Worm (Caenorhabditis elegans) whole organism, L4 larva: ENCODE measurements around the gene C27H5.2.

Source experiments
- F26F4.8 ChIP-seq: fragments of 200-800 bp; sonication (Bioruptor generic); conservative IDR thresholded peaks from 2 replicates; pipeline ENCODE4 v1.3.6; 2022; ENCODE audit warnings: missing genetic modification characterization, missing compliant biosample characterization
- F37D6.2 ChIP-seq: sonication (generic microtip); optimal IDR thresholded peaks from 2 replicates; lab custom pipeline; 2016; ENCODE audit warnings: mild to moderate bottlenecking, missing genetic modification characterization, missing compliant biosample characterization
- F44E2.7 ChIP-seq: fragments of 200-800 bp; sonication (Bioruptor generic); IDR thresholded peaks from 2 replicates; pipeline ENCODE4 v2.1.2; 2022; ENCODE audit warnings: missing genetic modification characterization, missing compliant biosample characterization
- T20F7.1 ChIP-seq: fragments of 200-800 bp; sonication (Bioruptor generic); optimal IDR thresholded peaks from 2 replicates; lab custom pipeline; 2018; ENCODE audit warnings: mild to moderate bottlenecking, missing genetic modification characterization, missing compliant biosample characterization
- Y105C5A.15 ChIP-seq: fragments of 200-800 bp; sonication (Bioruptor generic); IDR thresholded peaks from 2 replicates; pipeline ENCODE4 v1.3.6; 2022; ENCODE audit warnings: missing genetic modification characterization, missing compliant biosample characterization
- Y48G9A.11 ChIP-seq: fragments of 200-800 bp; sonication (Bioruptor generic); IDR thresholded peaks from 2 replicates; pipeline ENCODE4 v1.3.6; 2022; ENCODE audit warnings: missing genetic modification reagents, missing genetic modification characterization, missing compliant biosample characterization
- Y5F2A.4 ChIP-seq: fragments of 200-800 bp; sonication (Bioruptor generic); optimal IDR thresholded peaks from 2 replicates; lab custom pipeline; 2018; ENCODE audit warnings: mild to moderate bottlenecking, missing genetic modification characterization, missing compliant biosample characterization
- ZK337.2 ChIP-seq: fragments of 200-800 bp; sonication (Bioruptor generic); IDR thresholded peaks from 2 replicates; pipeline ENCODE4 v1.3.6; 2022; ENCODE audit warnings: missing genetic modification reagents, missing genetic modification characterization, missing compliant biosample characterization
- ZK546.5 ChIP-seq, 2 experiments: sonication (generic microtip); optimal IDR thresholded peaks; 2 replicates each; lab custom pipeline; 2017; ENCODE audit warnings: missing biosample characterization in 2 of 2, missing genetic modification characterization in 2 of 2
- aha-1 ChIP-seq: fragments of 150-350 bp; peaks from one replicate; lab custom pipeline; 2014; ENCODE audit warnings: missing biosample characterization, missing genetic modification characterization
- aly-2 ChIP-seq: sonication (generic microtip); optimal IDR thresholded peaks from 2 replicates; lab custom pipeline; 2018; ENCODE audit warnings: missing biosample characterization, missing genetic modification characterization
- attf-4 ChIP-seq: sonication (generic microtip); optimal IDR thresholded peaks from 3 replicates; lab custom pipeline; 2017; ENCODE audit warnings: missing biosample characterization, missing genetic modification characterization
- ceh-44 ChIP-seq: fragments of 200-800 bp; sonication (Bioruptor generic); IDR thresholded peaks from 2 replicates; pipeline ENCODE4 v1.3.6; 2022; ENCODE audit warnings: missing genetic modification reagents, missing genetic modification characterization, missing compliant biosample characterization
- daf-12 ChIP-seq: fragments of 150-350 bp; optimal IDR thresholded peaks from 2 replicates; lab custom pipeline; 2014; ENCODE audit warnings: missing biosample characterization, missing genetic modification reagents, missing genetic modification characterization
- daf-8 ChIP-seq: fragments of 200-800 bp; sonication (Bioruptor generic); IDR thresholded peaks from 2 replicates; pipeline ENCODE4 v1.3.6; 2022; ENCODE audit warnings: missing genetic modification characterization, missing compliant biosample characterization
- dmd-6 ChIP-seq: fragments of 200-800 bp; sonication (Bioruptor generic); IDR thresholded peaks from 2 replicates; pipeline ENCODE4 v1.3.6; 2022; ENCODE audit warnings: missing genetic modification reagents, missing genetic modification characterization, missing compliant biosample characterization
- dpl-1 ChIP-seq: fragments of 150-350 bp; optimal IDR thresholded peaks from 2 replicates; lab custom pipeline; 2014; ENCODE audit warnings: missing biosample characterization, missing genetic modification reagents, missing genetic modification characterization
- duxl-1 ChIP-seq: sonication (generic microtip); optimal IDR thresholded peaks from 2 replicates; lab custom pipeline; 2016; ENCODE audit warnings: mild to moderate bottlenecking, missing genetic modification characterization, moderate library complexity, missing compliant biosample characterization; ENCODE audit not compliant: poor library complexity
- egl-43 ChIP-seq: fragments of 200-800 bp; sonication (Bioruptor generic); IDR thresholded peaks from 2 replicates; pipeline ENCODE4 v1.3.6; 2022; ENCODE audit warnings: missing genetic modification reagents, missing genetic modification characterization, missing compliant biosample characterization
- fkh-10 ChIP-seq: fragments of 150-350 bp; optimal IDR thresholded peaks from 2 replicates; lab custom pipeline; 2014; ENCODE audit warnings: missing biosample characterization, missing genetic modification reagents, missing genetic modification characterization
- fos-1 ChIP-seq: fragments of 150-350 bp; optimal IDR thresholded peaks from 2 replicates; lab custom pipeline; 2014; ENCODE audit warnings: missing biosample characterization, missing genetic modification characterization
- jun-1 ChIP-seq: fragments of 150-350 bp; optimal IDR thresholded peaks from 2 replicates; lab custom pipeline; 2014; ENCODE audit warnings: missing biosample characterization, missing genetic modification reagents, missing genetic modification characterization
- lim-7 ChIP-seq: fragments of 200-800 bp; sonication (Bioruptor generic); IDR thresholded peaks from 2 replicates; pipeline ENCODE4 v1.3.6; 2022; ENCODE audit warnings: missing genetic modification characterization, missing compliant biosample characterization
- lin-13 ChIP-seq: fragments of 150-350 bp; optimal IDR thresholded peaks from 2 replicates; lab custom pipeline; 2014; ENCODE audit warnings: missing biosample characterization, missing genetic modification reagents, missing genetic modification characterization
- lin-29 ChIP-seq: fragments of 200-800 bp; sonication (Bioruptor generic); IDR thresholded peaks from 2 replicates; pipeline ENCODE4 v1.3.6; 2022; ENCODE audit warnings: missing genetic modification reagents, missing genetic modification characterization, missing compliant biosample characterization
- lin-38 ChIP-seq: fragments of 200-800 bp; sonication (Bioruptor generic); IDR thresholded peaks from 2 replicates; pipeline ENCODE4 v1.3.6; 2022; ENCODE audit warnings: missing genetic modification reagents, missing genetic modification characterization, missing compliant biosample characterization
- lsy-2 ChIP-seq, 2 experiments: fragments of 150-350 bp in 1 of 2; sonication (generic microtip) in 1 of 2; optimal IDR thresholded peaks; 2 replicates each; lab custom pipeline; 2014 to 2017; ENCODE audit warnings: missing biosample characterization in 2 of 2, missing genetic modification characterization in 2 of 2
- madf-5 ChIP-seq, 2 experiments: fragments of 200-800 bp; sonication (Bioruptor generic); IDR thresholded peaks; 2 replicates each; pipeline ENCODE4 v1.3.6; 2022; ENCODE audit warnings: missing compliant biosample characterization in 2 of 2, missing genetic modification characterization in 2 of 2
- mdl-1 ChIP-seq, 2 experiments: fragments of 150-350 bp in 1 of 2; sonication (generic microtip) in 1 of 2; optimal IDR thresholded peaks; 2 replicates each; lab custom pipeline; 2014 to 2017; ENCODE audit warnings: missing biosample characterization in 2 of 2, missing genetic modification characterization in 2 of 2
- mdt-29 ChIP-seq: fragments of 200-800 bp; sonication (Bioruptor generic); IDR thresholded peaks from 2 replicates; pipeline ENCODE4 v1.3.6; 2022; ENCODE audit warnings: missing genetic modification reagents, missing genetic modification characterization, missing compliant biosample characterization
- mep-1 ChIP-seq: fragments of 150-350 bp; sonication (generic microtip); optimal IDR thresholded peaks from 3 replicates; lab custom pipeline; 2014; ENCODE audit warnings: missing biosample characterization, missing genetic modification characterization
- nhr-48 ChIP-seq: sonication (generic microtip); optimal IDR thresholded peaks from 2 replicates; lab custom pipeline; 2016; ENCODE audit warnings: mild to moderate bottlenecking, missing genetic modification characterization, missing compliant biosample characterization
- nhr-77 ChIP-seq: fragments of 150-350 bp; optimal IDR thresholded peaks from 2 replicates; lab custom pipeline; 2014; ENCODE audit warnings: missing biosample characterization, missing genetic modification characterization
- pha-4 ChIP-seq, 2 experiments: fragments of 150-350 bp in 1 of 2; fragments of 200-800 bp in 1 of 2; sonication (Bioruptor generic) in 1 of 2; IDR thresholded peaks in 1 of 2; optimal IDR thresholded peaks in 1 of 2; 2 replicates each; pipeline versions ENCODE4 v1.3.6 to Lab custom; 2014 to 2022; ENCODE audit warnings: missing genetic modification characterization in 2 of 2, missing genetic modification reagents in 2 of 2, missing biosample characterization in 1 of 2, missing compliant biosample characterization in 1 of 2
- php-3 ChIP-seq: fragments of 200-800 bp; sonication (Bioruptor generic); IDR thresholded peaks from 2 replicates; pipeline ENCODE4 v1.3.6; 2022; ENCODE audit warnings: missing genetic modification reagents, missing genetic modification characterization, missing compliant biosample characterization
- rbr-2 ChIP-seq: sonication (generic microtip); optimal IDR thresholded peaks from 2 replicates; lab custom pipeline; 2016; ENCODE audit warnings: missing genotype, missing genetic modification characterization, missing compliant biosample characterization
- spr-1 ChIP-seq: sonication (generic microtip); optimal IDR thresholded peaks from 2 replicates; lab custom pipeline; 2016; ENCODE audit warnings: mild to moderate bottlenecking, missing genetic modification characterization, missing compliant biosample characterization
- spr-3 ChIP-seq: fragments of 200-800 bp; sonication (Bioruptor generic); optimal IDR thresholded peaks from 2 replicates; lab custom pipeline; 2018; ENCODE audit warnings: mild to moderate bottlenecking, missing genetic modification characterization, missing compliant biosample characterization
- tag-97 ChIP-seq: fragments of 200-800 bp; sonication (Bioruptor generic); IDR thresholded peaks from 2 replicates; pipeline ENCODE4 v1.3.6; 2022; ENCODE audit warnings: missing genetic modification characterization, missing compliant biosample characterization
- unc-130 ChIP-seq: sonication (generic microtip); optimal IDR thresholded peaks from 2 replicates; lab custom pipeline; 2016; ENCODE audit warnings: missing genetic modification reagents, missing genetic modification characterization, missing compliant biosample characterization
- unc-62 ChIP-seq, 3 experiments: fragments of 150-350 bp in 1 of 3; sonication (generic microtip); optimal IDR thresholded peaks in 2 of 3; peaks in 1 of 3; 1 replicate in 1 of 3; 2 replicates in 2 of 3; lab custom pipeline; 2014 to 2017; ENCODE audit warnings: missing biosample characterization in 3 of 3, missing genetic modification characterization in 3 of 3, missing genetic modification reagents in 3 of 3, missing genotype in 1 of 3
- zag-1 ChIP-seq: fragments of 150-350 bp; optimal IDR thresholded peaks from 2 replicates; lab custom pipeline; 2014; ENCODE audit warnings: missing biosample characterization, missing genetic modification characterization
- zfp-2 ChIP-seq: sonication (generic microtip); optimal IDR thresholded peaks from 2 replicates; lab custom pipeline; 2016; ENCODE audit warnings: mild to moderate bottlenecking, missing genetic modification characterization, missing compliant biosample characterization
- zip-2 ChIP-seq: fragments of 150-350 bp; optimal IDR thresholded peaks from 2 replicates; lab custom pipeline; 2014; ENCODE audit warnings: missing biosample characterization, missing genetic modification characterization

C27H5.2 gene

DNA sequence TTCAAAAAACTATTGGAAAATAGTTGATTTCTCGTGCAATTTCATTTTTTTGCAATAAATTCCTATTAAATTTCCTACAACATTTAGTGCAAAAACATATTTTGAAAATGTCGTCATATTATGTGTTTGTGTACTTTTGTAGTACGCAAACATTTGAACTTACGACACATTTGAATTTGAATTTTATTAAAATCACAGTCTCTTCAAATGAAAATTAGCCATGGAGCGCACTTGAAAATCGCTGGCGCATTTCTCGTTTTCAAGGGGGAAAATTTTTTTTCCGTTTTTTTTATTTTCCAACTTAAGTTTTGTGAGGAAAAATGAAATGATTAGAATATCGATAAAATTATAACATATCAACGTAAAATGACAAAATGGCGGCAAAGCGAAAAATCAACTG is 7.8 kb upstream of the C27H5.2 start (continued):
- TF ChIP-seq tag-97 (GFP tag; lab: Robert Waterston, UW) = no peak
- no peak for TF ChIP-seq fos-1 (tag; lab: Kevin White, UChicago)
- TF ChIP-seq lin-29 (GFP tag; lab: Robert Waterston, UW) = no peak
- no peak for TF ChIP-seq madf-5 (GFP tag; IDR thresholded peaks at IDR 0.05; lab: Robert Waterston, UW)
- no peak for TF ChIP-seq zag-1 (tag; lab: Kevin White, UChicago)
- TF ChIP-seq duxl-1 = no peak
- TF ChIP-seq F37D6.2 (tag; lab: Kevin White, UChicago) = no peak
- TF ChIP-seq unc-130 = peak; percentile 32
- no peak for TF ChIP-seq mdl-1 (tag; optimal IDR thresholded peaks at IDR 0.05; lab: Kevin White, UChicago)
- TF ChIP-seq attf-4 (tag; lab: Kevin White, UChicago) = no peak
- no peak for TF ChIP-seq spr-1 (tag; lab: Kevin White, UChicago)
- TF ChIP-seq aha-1 (tag; lab: Kevin White, UChicago) = peak; percentile 72
- no peak for TF ChIP-seq Y5F2A.4 (GFP tag; lab: Kevin White, UChicago)
- TF ChIP-seq dmd-6 = no peak
- peak in 1 of 2 experiments; percentile 79 for TF ChIP-seq lsy-2 (tag; optimal IDR thresholded peaks at IDR 0.05; lab: Kevin White, UChicago)
- TF ChIP-seq lim-7 (GFP tag; lab: Robert Waterston, UW) = no peak
- TF ChIP-seq lin-13 (GFP tag; lab: Kevin White, UChicago) = peak; percentile 17
- no peak for TF ChIP-seq jun-1 (tag; lab: Kevin White, UChicago)
- no peak for TF ChIP-seq zip-2 (tag; lab: Kevin White, UChicago)
- no peak for TF ChIP-seq ceh-44 (GFP tag; lab: Robert Waterston, UW)
- no peak for TF ChIP-seq ZK546.5 (tag; optimal IDR thresholded peaks at IDR 0.05; lab: Kevin White, UChicago)
- TF ChIP-seq dpl-1 (GFP tag; lab: Kevin White, UChicago) = peak; percentile 21
- no peak for TF ChIP-seq nhr-77
- no peak for TF ChIP-seq daf-12 (tag; lab: Kevin White, UChicago)
- TF ChIP-seq lin-38 = peak; percentile 93
- no peak for TF ChIP-seq Y48G9A.11 (GFP tag; lab: Robert Waterston, UW)
- TF ChIP-seq zfp-2 (tag; lab: Kevin White, UChicago) = no peak
- TF ChIP-seq php-3 (GFP tag; lab: Robert Waterston, UW) = no peak
- TF ChIP-seq unc-62 (GFP tag; optimal IDR thresholded peaks at IDR 0.05 in 1 of 2; lab: Kevin White, UChicago) = no peak
- no peak for TF ChIP-seq unc-62 (tag; optimal IDR thresholded peaks at IDR 0.05; lab: Kevin White, UChicago)
- no peak for TF ChIP-seq nhr-48 (tag; lab: Kevin White, UChicago)
- TF ChIP-seq F26F4.8 = no peak
- no peak for TF ChIP-seq rbr-2 (tag; lab: Kevin White, UChicago)
- peak; percentile 32 for TF ChIP-seq mep-1 (tag; lab: Kevin White, UChicago)
- no peak for TF ChIP-seq pha-4 (GFP tag; IDR thresholded peaks at IDR 0.05; lab: Robert Waterston, UW)
- no peak for TF ChIP-seq pha-4 (tag; optimal IDR thresholded peaks at IDR 0.05; lab: Kevin White, UChicago)
- TF ChIP-seq T20F7.1 = no peak
- TF ChIP-seq daf-8 (GFP tag; lab: Robert Waterston, UW) = no peak
- TF ChIP-seq egl-43 (GFP tag; lab: Robert Waterston, UW) = no peak
- no peak for TF ChIP-seq fkh-10 (GFP tag; lab: Kevin White, UChicago)

DNA sequence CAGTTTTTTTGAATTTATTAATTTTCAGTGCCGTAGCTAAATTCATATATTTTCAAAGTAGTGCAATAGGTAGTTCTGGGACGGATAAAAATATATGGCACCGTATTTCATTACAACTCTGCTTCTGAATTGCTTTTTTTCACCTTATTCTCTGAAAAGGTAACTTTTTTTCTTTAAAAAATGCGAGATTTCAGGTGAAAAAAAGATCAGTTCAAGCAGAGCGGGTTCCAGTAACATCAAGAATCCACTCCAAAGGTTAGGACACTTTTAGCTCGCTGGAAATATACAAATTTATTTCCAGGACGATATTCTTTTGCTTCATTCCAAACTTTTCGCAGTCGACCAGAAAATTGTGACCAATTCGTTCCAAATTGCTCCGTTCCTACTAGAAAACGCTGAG is 7.3 kb upstream of the C27H5.2 start, which contains the start of gene T07F8.1:
T07F8.1 (plus strand) TSS at position 301 of the 400 bp plus-strand sequence.
- TF ChIP-seq ZK546.5 (tag; optimal IDR thresholded peaks at IDR 0.05; lab: Kevin White, UChicago) (no peak), madf-5 (GFP tag; IDR thresholded peaks at IDR 0.05; lab: Robert Waterston, UW) (no peak), duxl-1 (no peak), F44E2.7 (GFP tag; lab: Robert Waterston, UW) (no peak), php-3 (GFP tag; lab: Robert Waterston, UW) (no peak), mdl-1 (tag; optimal IDR thresholded peaks at IDR 0.05; lab: Kevin White, UChicago) (no peak), fkh-10 (GFP tag; lab: Kevin White, UChicago) (no peak), T20F7.1 (no peak), F26F4.8 (no peak), dmd-6 (no peak), aly-2 (tag; lab: Kevin White, UChicago) (no peak), nhr-48 (tag; lab: Kevin White, UChicago) (no peak), jun-1 (tag; lab: Kevin White, UChicago) (no peak), ZK337.2 (GFP tag; lab: Robert Waterston, UW) (no peak), Y105C5A.15 (GFP tag; lab: Robert Waterston, UW) (no peak), spr-3 (GFP tag; lab: Kevin White, UChicago) (no peak), mdt-29 (GFP tag; lab: Robert Waterston, UW) (no peak)
